Worm (Caenorhabditis elegans) whole organism, L4 larva: Measurements from ENCODE around the gene mrck-1.

Experiments used
- T26A8.4 ChIP-seq: fragments of 200-800 bp; sonication (Bioruptor generic); IDR thresholded peaks from 2 replicates; pipeline ENCODE4 v1.3.6; 2022; ENCODE audit warnings: missing genetic modification characterization, missing compliant biosample characterization
- ama-1 ChIP-seq: fragments of 150-350 bp; optimal IDR thresholded peaks from 2 replicates; lab custom pipeline; 2014; ENCODE audit warnings: inconsistent platforms, mixed read lengths
- attf-4 ChIP-seq: sonication (generic microtip); optimal IDR thresholded peaks from 3 replicates; lab custom pipeline; 2017; ENCODE audit warnings: missing biosample characterization, missing genetic modification characterization
- ceh-32 ChIP-seq: sonication (generic microtip); optimal IDR thresholded peaks from 2 replicates; lab custom pipeline; 2016; ENCODE audit warnings: mild to moderate bottlenecking, missing genetic modification characterization, missing compliant biosample characterization; ENCODE audit not compliant: poor library complexity
- hlh-30 ChIP-seq: sonication (generic microtip); optimal IDR thresholded peaks from 2 replicates; lab custom pipeline; 2017; ENCODE audit warnings: antibody characterized with exemption, mild to moderate bottlenecking, missing genetic modification characterization, missing compliant biosample characterization; ENCODE audit not compliant: insufficient read depth
- mdl-1 ChIP-seq, 2 experiments: fragments of 150-350 bp in 1 of 2; sonication (generic microtip) in 1 of 2; optimal IDR thresholded peaks; 2 replicates each; lab custom pipeline; 2014 to 2017; ENCODE audit warnings: missing biosample characterization in 2 of 2, missing genetic modification characterization in 2 of 2
- mxl-3 ChIP-seq: fragments of 200-800 bp; sonication (Bioruptor generic); optimal IDR thresholded peaks from 2 replicates; lab custom pipeline; 2018; ENCODE audit warnings: mild to moderate bottlenecking, missing genetic modification characterization, missing compliant biosample characterization
- nhr-76 ChIP-seq: fragments of 150-350 bp; optimal IDR thresholded peaks from 2 replicates; lab custom pipeline; 2014; ENCODE audit warnings: missing biosample characterization, missing genetic modification characterization
- unc-62 ChIP-seq, 3 experiments: fragments of 150-350 bp in 1 of 3; sonication (generic microtip); optimal IDR thresholded peaks in 2 of 3; peaks in 1 of 3; 1 replicate in 1 of 3; 2 replicates in 2 of 3; lab custom pipeline; 2014 to 2017; ENCODE audit warnings: missing biosample characterization in 3 of 3, missing genetic modification characterization in 3 of 3, missing genetic modification reagents in 3 of 3, missing genotype in 1 of 3
- zip-2 ChIP-seq: fragments of 150-350 bp; optimal IDR thresholded peaks from 2 replicates; lab custom pipeline; 2014; ENCODE audit warnings: missing biosample characterization, missing genetic modification characterization

DNA sequence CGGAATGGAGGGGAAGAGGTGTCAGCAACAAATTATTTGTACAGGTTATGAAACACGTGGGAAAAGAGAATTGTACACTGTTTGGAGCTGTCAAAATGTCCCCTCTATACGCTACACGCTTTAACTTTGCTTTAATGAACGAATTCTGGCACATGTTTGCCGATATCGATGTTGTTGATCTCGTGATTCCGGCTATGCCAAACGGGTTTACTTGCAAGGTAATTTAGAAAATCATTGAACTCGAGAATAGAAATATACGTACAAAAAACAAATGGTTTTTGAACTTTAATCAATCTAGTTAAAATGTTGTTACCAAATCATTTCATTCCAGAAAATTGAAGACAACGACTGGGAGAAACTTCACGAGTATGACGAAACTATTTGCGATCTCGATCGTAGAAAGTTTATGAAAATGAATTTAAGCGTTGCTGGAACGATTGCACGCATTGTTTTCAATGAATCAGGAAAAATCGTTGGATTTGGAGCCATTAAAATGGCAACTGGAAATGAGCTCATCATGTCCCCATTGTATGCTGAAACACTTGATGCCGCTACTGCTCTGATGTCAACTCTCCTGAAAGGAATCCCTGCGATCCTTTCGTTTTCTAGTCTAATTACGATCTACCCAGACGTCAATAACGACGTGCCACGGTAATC lies 10.2 kb upstream of the mrck-1 start:
- TF ChIP-seq attf-4 = no peak
- TF ChIP-seq ceh-32 (tag; lab: Kevin White, UChicago) = no peak
- no peak for TF ChIP-seq nhr-76
- peak; percentile 23 for TF ChIP-seq mxl-3 (GFP tag; lab: Kevin White, UChicago)
- no peak for TF ChIP-seq zip-2 (tag; lab: Kevin White, UChicago)
- TF ChIP-seq unc-62 (GFP tag; optimal IDR thresholded peaks at IDR 0.05 in 1 of 2; lab: Kevin White, UChicago) = peak in 1 of 2 experiments; percentile 86
- TF ChIP-seq unc-62 (tag; optimal IDR thresholded peaks at IDR 0.05; lab: Kevin White, UChicago) = no peak
- TF ChIP-seq T26A8.4 (GFP tag; lab: Robert Waterston, UW) = no peak
- no peak for TF ChIP-seq mdl-1 (tag; optimal IDR thresholded peaks at IDR 0.05; lab: Kevin White, UChicago)
- peak; percentile 59 for TF ChIP-seq hlh-30 (tag; lab: Kevin White, UChicago)
- TF ChIP-seq ama-1 (lab: Kevin White, UChicago) = peak; percentile 86
